Worm (Caenorhabditis elegans): ENCODE results near the gene cgh-1.

Gene cgh-1

DNA sequence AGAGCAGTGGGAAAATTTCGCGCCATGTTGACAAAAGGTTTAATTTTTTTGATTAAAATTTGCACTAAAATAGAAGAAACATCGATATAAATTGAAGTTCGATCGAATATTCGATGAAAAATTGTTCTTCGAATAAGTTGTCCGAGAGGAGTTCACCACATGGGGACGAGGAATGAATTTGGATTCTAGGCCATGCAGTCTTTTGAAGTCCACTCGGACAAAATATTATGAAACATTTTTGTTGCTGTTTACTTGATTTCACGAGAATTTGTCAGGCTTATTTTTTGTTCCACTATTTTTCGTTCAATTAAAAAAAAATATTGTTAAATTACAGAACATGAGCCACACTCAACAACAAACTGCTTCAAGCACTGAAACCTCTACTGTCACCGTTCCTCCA lies 23.0 kb upstream of the cgh-1 start, which contains the start of the genes cux-7 and C07H6.2:
Gene cux-7, minus strand, starts transcription at position 174 of the 400 bp plus-strand sequence.
Gene C07H6.2, plus strand, starts transcription at position 338 of the 400 bp plus-strand sequence.
- TF ChIP-seq die-1 (tag; optimal IDR thresholded peaks at IDR 0.05) (no peak), nhr-80 (tag; optimal IDR thresholded peaks at IDR 0.05) (peak; percentile 28), F10E7.11 (tag; optimal IDR thresholded peaks at IDR 0.05) (peak; percentile 80), snpc-4 (GFP tag; optimal IDR thresholded peaks at IDR 0.05) (peak; percentile 16), snpc-4 (tag; optimal IDR thresholded peaks at IDR 0.05) (peak in 2 of 4 experiments; percentile 63 to 78), ets-4 (GFP tag; optimal IDR thresholded peaks at IDR 0.05) (no peak), aptf-2 (GFP tag; conservative IDR thresholded peaks at IDR 0.05) (peak; percentile 85), F49E8.2 (tag; optimal IDR thresholded peaks at IDR 0.05; ENCODE audit: insufficient read depth) (no peak), hsf-1 (GFP tag; IDR thresholded peaks at IDR 0.05) (peak; percentile 45; the same call in 1 of the 2 replicates), madf-8 (GFP tag; conservative IDR thresholded peaks at IDR 0.05) (peak; percentile 72), madf-10 (tag; optimal IDR thresholded peaks at IDR 0.05) (peak; percentile 91), T07F8.4 (tag; optimal IDR thresholded peaks at IDR 0.05) (peak; percentile 41), B0019.2 (GFP tag; conservative IDR thresholded peaks at IDR 0.05) (peak; percentile 54; the same call in 1 of the 2 replicates), lsy-27 (tag; optimal IDR thresholded peaks at IDR 0.05; ENCODE audit: borderline replicate concordance, insufficient read depth) (no peak), ztf-6 (GFP tag; IDR thresholded peaks at IDR 0.05) (peak; percentile 79), ama-1 (optimal IDR thresholded peaks at IDR 0.05) (no peak), ama-1 (GFP tag; optimal IDR thresholded peaks at IDR 0.05) (no peak), athp-1 (tag; optimal IDR thresholded peaks at IDR 0.05) (peak; percentile 80), efl-1 (GFP tag; optimal IDR thresholded peaks at IDR 0.05) (peak; percentile 48), nfya-2 (GFP tag; IDR thresholded peaks at IDR 0.05) (peak; percentile 49; the same call in 1 of the 2 replicates), B0035.1 (tag; optimal IDR thresholded peaks at IDR 0.05) (peak; percentile 84), zfh-2 (GFP tag; conservative IDR thresholded peaks at IDR 0.05) (no peak), xnd-1 (tag; optimal IDR thresholded peaks at IDR 0.05) (peak; percentile 23), ztf-22 (GFP tag; optimal IDR thresholded peaks at IDR 0.05) (peak; percentile 29), snpc-1.1 (tag; optimal IDR thresholded peaks at IDR 0.05; ENCODE audit: insufficient read depth) (peak; percentile 33), chd-7 (tag; optimal IDR thresholded peaks at IDR 0.05) (peak; percentile 88), ekl-4 (GFP tag; IDR thresholded peaks at IDR 0.05) (peak; percentile 93), attf-3 (GFP tag; conservative IDR thresholded peaks at IDR 0.05) (peak; percentile 77), F22D6.2 (tag; optimal IDR thresholded peaks at IDR 0.05) (peak; percentile 87), egrh-3 (GFP tag; IDR thresholded peaks at IDR 0.05) (peak; percentile 45; the same call in 1 of the 2 replicates), nfyb-1 (GFP tag; IDR thresholded peaks at IDR 0.05) (peak; percentile 93), ZK185.1 (tag; optimal IDR thresholded peaks at IDR 0.05; ENCODE audit: poor library complexity, severe bottlenecking) (peak; percentile 98), lin-26 (GFP tag; IDR thresholded peaks at IDR 0.05) (no peak), lin-54 (GFP tag; optimal IDR thresholded peaks at IDR 0.05) (peak; percentile 88), F23B12.7 (tag; optimal IDR thresholded peaks at IDR 0.05; ENCODE audit: insufficient read depth) (no peak), dpff-1 (tag; optimal IDR thresholded peaks at IDR 0.05) (no peak), T26A5.8 (tag; optimal IDR thresholded peaks at IDR 0.05) (no peak), mcd-1 (GFP tag; IDR thresholded peaks at IDR 0.05) (peak; percentile 88), ztf-28 (GFP tag; IDR thresholded peaks at IDR 0.05) (peak; percentile 71; the same call in 1 of the 2 replicates), hlh-12 (tag; optimal IDR thresholded peaks at IDR 0.05) (peak; percentile 39), nhr-120 (GFP tag; IDR thresholded peaks at IDR 0.05) (0 out of 2 replicates have a peak, but pooled peaks have one; percentile 59), C17E4.6 (GFP tag; IDR thresholded peaks at IDR 0.05) (peak; percentile 59; the same call in 1 of the 2 replicates), Y53F4B.3 (GFP tag; IDR thresholded peaks at IDR 0.05) (no peak), lin-35 (GFP tag; optimal IDR thresholded peaks at IDR 0.05) (peak in 2 of 3 experiments; percentile 10 to 91), B0336.3 (GFP tag; IDR thresholded peaks at IDR 0.05) (0 out of 2 replicates have a peak, but pooled peaks have one; percentile 45), nhr-179 (tag; optimal IDR thresholded peaks at IDR 0.05) (no peak), unc-62 (GFP tag; optimal IDR thresholded peaks at IDR 0.05) (no peak), attf-5 (GFP tag; optimal IDR thresholded peaks at IDR 0.05) (peak; percentile 73)
